Fruit fly (Drosophila melanogaster) whole organism, embryonic: Measurements from ENCODE around the gene lqf.

ENCODE experiments used
- ATbp ChIP-seq: fragments of 200-800 bp; sonication (Bioruptor generic); optimal IDR thresholded peaks from 2 replicates; lab custom pipeline; 2017; ENCODE audit warnings: missing biosample characterization, mild to moderate bottlenecking, missing genetic modification characterization, missing genetic modification reagents
- CG10366 ChIP-seq: fragments of 200-800 bp; sonication (Bioruptor generic); IDR thresholded peaks from 2 replicates; pipeline ENCODE4 v1.3.6; 2022; ENCODE audit warnings: missing biosample characterization, missing genetic modification characterization
- CG10565 ChIP-seq: fragments of 200-800 bp; sonication (Bioruptor generic); optimal IDR thresholded peaks from 3 replicates; lab custom pipeline; 2016; ENCODE audit warnings: missing biosample characterization, mild to moderate bottlenecking, missing genetic modification characterization
- CG13624 ChIP-seq: fragments of 200-800 bp; sonication (Bioruptor generic); optimal IDR thresholded peaks from 2 replicates; lab custom pipeline; 2016; ENCODE audit warnings: missing biosample characterization, missing genetic modification characterization
- CG14965 ChIP-seq: fragments of 200-800 bp; sonication (Bioruptor generic); optimal IDR thresholded peaks from 2 replicates; lab custom pipeline; 2016; ENCODE audit warnings: missing biosample characterization, missing genetic modification characterization, borderline replicate concordance
- CG15269 ChIP-seq: fragments of 200-800 bp; sonication (Bioruptor generic); optimal IDR thresholded peaks from 2 replicates; lab custom pipeline; 2018; ENCODE audit warnings: missing biosample characterization, mild to moderate bottlenecking, missing genetic modification characterization, moderate library complexity
- CG1602 ChIP-seq: fragments of 200-800 bp; sonication (Bioruptor generic); optimal IDR thresholded peaks from 3 replicates; lab custom pipeline; 2016; ENCODE audit warnings: missing biosample characterization, missing genetic modification characterization
- CG1603 ChIP-seq: fragments of 200-800 bp; sonication (Bioruptor generic); optimal IDR thresholded peaks from 2 replicates; lab custom pipeline; 2019; ENCODE audit warnings: missing biosample characterization, mild to moderate bottlenecking, missing genetic modification characterization, moderate library complexity
- CG3838 ChIP-seq: fragments of 200-800 bp; sonication (Bioruptor generic); optimal IDR thresholded peaks from 3 replicates; lab custom pipeline; 2016; ENCODE audit warnings: missing biosample characterization, missing genetic modification characterization
- CG3847 ChIP-seq: fragments of 200-800 bp; sonication (Bioruptor generic); IDR thresholded peaks from 2 replicates; pipeline ENCODE4 v1.3.6; 2022; ENCODE audit warnings: missing biosample characterization, missing genetic modification characterization
- CG6854 ChIP-seq: fragments of 200-800 bp; sonication (Bioruptor generic); optimal IDR thresholded peaks from 3 replicates; lab custom pipeline; 2017; ENCODE audit warnings: missing biosample characterization, mild to moderate bottlenecking, missing genetic modification characterization
- CG8281 ChIP-seq: fragments of 200-800 bp; sonication (Bioruptor generic); optimal IDR thresholded peaks from 2 replicates; lab custom pipeline; 2018; ENCODE audit warnings: missing biosample characterization, mild to moderate bottlenecking, missing genetic modification characterization, moderate library complexity
- CG8290 ChIP-seq, 3 experiments: fragments of 200-800 bp; sonication (Bioruptor generic); optimal IDR thresholded peaks; 2 replicates each; lab custom pipeline; 2016 to 2019; ENCODE audit warnings: missing biosample characterization in 3 of 3, missing genetic modification characterization in 3 of 3, mild to moderate bottlenecking in 2 of 3, moderate library complexity in 1 of 3
- CG8359 ChIP-seq: fragments of 200-800 bp; sonication (Bioruptor generic); optimal IDR thresholded peaks from 2 replicates; lab custom pipeline; 2017; ENCODE audit warnings: missing biosample characterization, mild to moderate bottlenecking, missing genetic modification characterization, borderline replicate concordance
- CG8924 ChIP-seq: fragments of 200-800 bp; optimal IDR thresholded peaks from 3 replicates; lab custom pipeline; 2019; ENCODE audit warnings: missing biosample characterization, mild to moderate bottlenecking, missing genetic modification characterization, moderate library complexity
- CG9817 ChIP-seq: fragments of 200-800 bp; sonication (Bioruptor generic); optimal IDR thresholded peaks from 2 replicates; lab custom pipeline; 2018; ENCODE audit warnings: missing biosample characterization, mild to moderate bottlenecking, missing genetic modification characterization, moderate library complexity
- Camta ChIP-seq: fragments of 200-800 bp; sonication (Bioruptor generic); optimal IDR thresholded peaks from 2 replicates; lab custom pipeline; 2016; ENCODE audit warnings: missing biosample characterization, missing genetic modification characterization
- CrebB ChIP-seq: fragments of 200-800 bp; sonication (Bioruptor generic); optimal IDR thresholded peaks from 3 replicates; lab custom pipeline; 2018; ENCODE audit warnings: missing biosample characterization, mild to moderate bottlenecking, missing genetic modification characterization
- Dfd ChIP-seq, 2 experiments: fragments of >200 bp; optimal IDR thresholded peaks; 2 replicates each; lab custom pipeline; 2017; ENCODE audit warnings: missing biosample characterization in 2 of 2, missing genetic modification characterization in 2 of 2
- Dll ChIP-seq: fragments of 200-800 bp; sonication (Bioruptor generic); IDR thresholded peaks from 4 replicates; pipeline ENCODE4 v1.3.6; 2022; ENCODE audit warnings: missing biosample characterization, missing genetic modification characterization; ENCODE audit not compliant: partially characterized antibody
- Doc3 ChIP-seq: fragments of 200-800 bp; sonication (Bioruptor generic); IDR thresholded peaks from 3 replicates; pipeline ENCODE4 v1.3.6; 2022; ENCODE audit warnings: missing biosample characterization, missing genetic modification characterization; ENCODE audit not compliant: partially characterized antibody
- Dp ChIP-seq: fragments of 200-800 bp; sonication (Bioruptor generic); optimal IDR thresholded peaks from 2 replicates; lab custom pipeline; 2018; ENCODE audit warnings: missing biosample characterization, mild to moderate bottlenecking, missing genetic modification characterization, moderate library complexity
- Hr3 ChIP-seq: fragments of 200-800 bp; sonication (Bioruptor generic); optimal IDR thresholded peaks from 3 replicates; lab custom pipeline; 2016; ENCODE audit warnings: missing biosample characterization, missing genetic modification characterization
- Hr78 ChIP-seq, 2 experiments: fragments of 200-800 bp in 1 of 2; fragments of >200 bp in 1 of 2; sonication (Bioruptor generic) in 1 of 2; optimal IDR thresholded peaks; 2 replicates each; lab custom pipeline; 2017 to 2019; ENCODE audit warnings: missing biosample characterization in 2 of 2, missing genetic modification characterization in 2 of 2, mild to moderate bottlenecking in 1 of 2, moderate library complexity in 1 of 2
- Jarid2 ChIP-seq: fragments of 200-800 bp; sonication (Bioruptor generic); optimal IDR thresholded peaks from 3 replicates; lab custom pipeline; 2017; ENCODE audit warnings: mild to moderate bottlenecking, missing biosample characterization, missing genetic modification reagents, missing genetic modification characterization
- Kr ChIP-seq: fragments of 200-800 bp; sonication (Bioruptor generic); optimal IDR thresholded peaks from 2 replicates; lab custom pipeline; 2017; ENCODE audit warnings: missing biosample characterization, mild to moderate bottlenecking, missing genetic modification characterization
- Mad ChIP-seq: fragments of 200-800 bp; sonication (Bioruptor generic); optimal IDR thresholded peaks from 2 replicates; lab custom pipeline; 2016; ENCODE audit warnings: missing biosample characterization, missing genetic modification characterization
- Max ChIP-seq: fragments of 200-800 bp; sonication (Bioruptor generic); optimal IDR thresholded peaks from 2 replicates; lab custom pipeline; 2016; ENCODE audit warnings: missing biosample characterization, mild to moderate bottlenecking, missing genetic modification characterization
- Meics ChIP-seq: fragments of 200-800 bp; sonication (Bioruptor generic); optimal IDR thresholded peaks from 2 replicates; lab custom pipeline; 2017; ENCODE audit warnings: missing biosample characterization, mild to moderate bottlenecking, missing genetic modification characterization
- Myb ChIP-seq: fragments of 200-800 bp; sonication (Bioruptor generic); optimal IDR thresholded peaks from 2 replicates; lab custom pipeline; 2016; ENCODE audit warnings: missing biosample characterization, missing genetic modification characterization
- Ptx1 ChIP-seq: fragments of 200-800 bp; sonication (Bioruptor generic); IDR thresholded peaks from 2 replicates; pipeline ENCODE4 v1.3.6; 2022; ENCODE audit warnings: missing biosample characterization, missing genetic modification characterization
- Sin3A ChIP-seq: fragments of >200 bp; optimal IDR thresholded peaks from 2 replicates; lab custom pipeline; 2018
- bbx ChIP-seq: fragments of 200-800 bp; sonication (Bioruptor generic); IDR thresholded peaks from 2 replicates; pipeline ENCODE4 v1.3.6; 2022; ENCODE audit warnings: missing biosample characterization, missing genetic modification characterization; ENCODE audit not compliant: partially characterized antibody
- br ChIP-seq: fragments of >200 bp; optimal IDR thresholded peaks from 2 replicates; lab custom pipeline; 2017
- crc ChIP-seq: fragments of 200-800 bp; sonication (Bioruptor generic); optimal IDR thresholded peaks from 2 replicates; lab custom pipeline; 2016; ENCODE audit warnings: missing biosample characterization, missing genetic modification characterization
- cwo ChIP-seq: fragments of 200-800 bp; sonication (Bioruptor generic); optimal IDR thresholded peaks from 3 replicates; lab custom pipeline; 2017; ENCODE audit warnings: missing biosample characterization, missing genetic modification characterization, mild to moderate bottlenecking, moderate library complexity, missing genetic modification reagents
- emc ChIP-seq: fragments of 200-800 bp; sonication (Bioruptor generic); optimal IDR thresholded peaks from 2 replicates; lab custom pipeline; 2016; ENCODE audit warnings: missing biosample characterization, missing genetic modification characterization
- eyg ChIP-seq: fragments of 200-800 bp; sonication (Bioruptor generic); optimal IDR thresholded peaks from 3 replicates; lab custom pipeline; 2016; ENCODE audit warnings: missing biosample characterization, missing genetic modification characterization
- gce ChIP-seq: fragments of 200-800 bp; sonication (Bioruptor generic); IDR thresholded peaks from 3 replicates; pipeline ENCODE4 v1.3.6; 2022; ENCODE audit warnings: missing biosample characterization, missing genetic modification characterization
- her ChIP-seq: fragments of 200-800 bp; sonication (Bioruptor generic); optimal IDR thresholded peaks from 2 replicates; lab custom pipeline; 2016; ENCODE audit warnings: missing biosample characterization, missing genetic modification characterization
- ind ChIP-seq: fragments of 200-800 bp; sonication (Bioruptor generic); optimal IDR thresholded peaks from 3 replicates; lab custom pipeline; 2016; ENCODE audit warnings: missing biosample characterization, missing genetic modification characterization
- jing ChIP-seq: fragments of 200-800 bp; sonication (Bioruptor generic); optimal IDR thresholded peaks from 2 replicates; lab custom pipeline; 2018; ENCODE audit warnings: missing biosample characterization, mild to moderate bottlenecking, missing genetic modification characterization
- lab ChIP-seq: fragments of 200-800 bp; sonication (Bioruptor generic); optimal IDR thresholded peaks from 3 replicates; lab custom pipeline; 2017; ENCODE audit warnings: missing biosample characterization, missing genetic modification characterization, mild to moderate bottlenecking, moderate library complexity, missing genetic modification reagents
- mirr ChIP-seq: fragments of 200-800 bp; sonication (Bioruptor generic); optimal IDR thresholded peaks from 3 replicates; lab custom pipeline; 2018; ENCODE audit warnings: missing biosample characterization, mild to moderate bottlenecking, missing genetic modification characterization
- nerfin-1 ChIP-seq: fragments of 200-800 bp; sonication (Bioruptor generic); optimal IDR thresholded peaks from 3 replicates; lab custom pipeline; 2019; ENCODE audit warnings: missing biosample characterization, mild to moderate bottlenecking, missing genetic modification characterization, moderate library complexity
- pho ChIP-seq: fragments of 200-800 bp; sonication (Bioruptor generic); optimal IDR thresholded peaks from 2 replicates; lab custom pipeline; 2016; ENCODE audit warnings: missing biosample characterization, missing genetic modification characterization
- pnt ChIP-seq: fragments of 200-800 bp; sonication (Bioruptor generic); optimal IDR thresholded peaks from 3 replicates; lab custom pipeline; 2016; ENCODE audit warnings: missing biosample characterization, missing genetic modification characterization
- sd ChIP-seq: fragments of 200-800 bp; sonication (Bioruptor generic); optimal IDR thresholded peaks from 3 replicates; lab custom pipeline; 2018; ENCODE audit warnings: missing biosample characterization, mild to moderate bottlenecking, missing genetic modification characterization, moderate library complexity
- sr ChIP-seq: fragments of 200-800 bp; sonication (Bioruptor generic); IDR thresholded peaks from 3 replicates; pipeline ENCODE4 v1.3.6; 2022; ENCODE audit warnings: missing biosample characterization, missing genetic modification characterization
- trh ChIP-seq: fragments of 200-800 bp; sonication (Bioruptor generic); optimal IDR thresholded peaks from 2 replicates; lab custom pipeline; 2016; ENCODE audit warnings: missing biosample characterization, missing genetic modification characterization
- ttk ChIP-seq: fragments of 200-800 bp; sonication (Bioruptor generic); IDR thresholded peaks from 2 replicates; pipeline ENCODE4 v2.1.2; 2022; ENCODE audit warnings: missing biosample characterization, missing genetic modification characterization
- yki ChIP-seq: fragments of >200 bp; optimal IDR thresholded peaks from 3 replicates; lab custom pipeline; 2018

lqf gene

DNA sequence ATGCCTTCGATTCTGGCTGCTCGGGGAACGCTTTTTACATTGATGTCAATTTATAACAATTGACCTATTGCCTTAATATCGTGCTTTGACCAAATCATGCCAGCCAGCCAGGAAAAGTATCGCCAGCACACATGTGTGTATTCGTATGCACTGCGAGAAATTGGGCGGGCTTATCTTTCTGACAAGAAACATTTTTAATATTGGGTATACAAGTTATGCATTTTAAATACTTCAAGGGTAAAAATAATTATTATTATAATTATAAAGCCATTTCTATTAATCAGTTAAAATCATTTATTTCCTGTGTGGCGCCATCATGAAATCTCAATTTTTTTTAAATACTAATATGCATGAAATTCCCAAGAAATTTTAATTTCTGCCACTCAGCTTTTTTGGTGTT, 6.7 kb upstream of the lqf start (continued):
- TF ChIP-seq Jarid2 (GFP tag; lab: Kevin White, UChicago) (no peak), CG10565 (GFP tag; lab: Kevin White, UChicago) (no peak), CG8281 (tag; lab: Kevin White, UChicago) (no peak), ATbp (GFP tag; lab: Kevin White, UChicago) (no peak), her (GFP tag; lab: Kevin White, UChicago) (no peak), Max (no peak), Doc3 (GFP tag; lab: Robert Waterston, UW) (no peak), Kr (GFP tag; lab: Kevin White, UChicago) (no peak), trh (no peak), CG14965 (GFP tag; lab: Kevin White, UChicago) (no peak), CG3838 (GFP tag; lab: Kevin White, UChicago) (no peak), ind (GFP tag; lab: Kevin White, UChicago) (no peak), jing (GFP tag; lab: Kevin White, UChicago) (no peak), CG1602 (GFP tag; lab: Kevin White, UChicago) (peak; percentile 32), CrebB (tag; lab: Kevin White, UChicago) (no peak), CG8924 (tag; lab: Kevin White, UChicago) (peak; percentile 41), Hr3 (no peak), sd (tag; lab: Kevin White, UChicago) (no peak), CG8290 (GFP tag; optimal IDR thresholded peaks at IDR 0.05; lab: Kevin White, UChicago) (no peak), CG8290 (tag; optimal IDR thresholded peaks at IDR 0.05; lab: Kevin White, UChicago) (no peak), sr (GFP tag; lab: Robert Waterston, UW) (no peak), eyg (GFP tag; lab: Kevin White, UChicago) (no peak), CG15269 (tag; lab: Kevin White, UChicago) (no peak), pho (GFP tag; lab: Kevin White, UChicago) (no peak), mirr (GFP tag; lab: Kevin White, UChicago) (no peak), Camta (GFP tag; lab: Kevin White, UChicago) (no peak), br (no peak), CG8359 (GFP tag; lab: Kevin White, UChicago) (no peak), cwo (GFP tag; lab: Kevin White, UChicago) (no peak), Dfd (GFP tag; optimal IDR thresholded peaks at IDR 0.05; lab: Kevin White, UChicago) (no peak), pnt (GFP tag; lab: Kevin White, UChicago) (no peak), CG13624 (GFP tag; lab: Kevin White, UChicago) (no peak), Dll (GFP tag; lab: Robert Waterston, UW) (no peak), Sin3A (lab: Kevin White, UChicago) (no peak), CG10366 (GFP tag; lab: Robert Waterston, UW) (peak; percentile 39; the same call in 1 of the 2 replicates), Hr78 (GFP tag; optimal IDR thresholded peaks at IDR 0.05; lab: Kevin White, UChicago) (peak in 1 of 2 experiments; percentile 6), nerfin-1 (tag; lab: Kevin White, UChicago) (no peak), bbx (GFP tag; lab: Robert Waterston, UW) (no peak), Dp (GFP tag; lab: Kevin White, UChicago) (no peak), gce (no peak), CG6854 (GFP tag; lab: Kevin White, UChicago) (no peak), CG1603 (tag; lab: Kevin White, UChicago) (no peak), ttk (GFP tag; lab: Robert Waterston, UW) (0 out of 2 replicates have a peak, but pooled peaks have one; percentile 15), Mad (GFP tag; lab: Kevin White, UChicago) (no peak), crc (GFP tag; lab: Kevin White, UChicago) (no peak), CG3847 (GFP tag; lab: Robert Waterston, UW) (no peak), Ptx1 (peak; percentile 34; the same call in 1 of the 2 replicates), emc (GFP tag; lab: Kevin White, UChicago) (no peak), Myb (GFP tag; lab: Kevin White, UChicago) (no peak), Meics (GFP tag; lab: Kevin White, UChicago) (no peak), yki (no peak), CG9817 (no peak), lab (no peak)
